Worm (Caenorhabditis elegans): ENCODE measurements around the gene W09D10.4.

W09D10.4 gene

DNA sequence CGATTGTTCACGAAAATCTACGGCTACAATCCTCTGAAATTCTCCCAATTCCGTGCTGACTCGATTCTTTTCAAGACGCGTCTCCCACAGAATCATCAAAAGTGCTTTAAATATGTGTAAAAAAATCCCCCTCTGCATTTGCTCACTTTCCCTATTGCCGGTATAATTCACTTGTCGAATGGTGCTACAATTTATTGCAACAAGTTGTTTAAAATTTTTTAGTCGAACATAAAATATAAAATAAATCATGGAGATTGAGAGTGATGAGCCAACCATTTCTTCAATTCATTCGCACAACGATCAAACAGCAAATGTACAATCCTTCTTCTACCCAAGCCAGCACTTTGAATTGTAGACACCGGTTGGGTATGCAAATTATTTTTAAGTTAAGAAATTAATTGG, 30.4 kb upstream of the W09D10.4 start:
- TF ChIP-seq pag-3 (tag; optimal IDR thresholded peaks at IDR 0.05; ENCODE audit: borderline replicate concordance): no peak
- TF ChIP-seq ceh-45 (GFP tag; IDR thresholded peaks at IDR 0.05): no peak
- no peak for TF ChIP-seq pax-1 (tag; optimal IDR thresholded peaks at IDR 0.05)
- TF ChIP-seq Y22D7AL.16 (tag; optimal IDR thresholded peaks at IDR 0.05): no peak
- TF ChIP-seq zip-5 (tag; optimal IDR thresholded peaks at IDR 0.05): no peak
- no peak for TF ChIP-seq T23F11.4 (GFP tag; optimal IDR thresholded peaks at IDR 0.05)
- TF ChIP-seq ahr-1 (tag; optimal IDR thresholded peaks at IDR 0.05): no peak
- TF ChIP-seq ceh-48 (tag; optimal IDR thresholded peaks at IDR 0.05): no peak
- TF ChIP-seq che-1 (tag; optimal IDR thresholded peaks at IDR 0.05): no peak
- TF ChIP-seq nfya-1 (tag; optimal IDR thresholded peaks at IDR 0.05): no peak
- no peak for TF ChIP-seq npax-4 (tag; optimal IDR thresholded peaks at IDR 0.05)
- no peak for TF ChIP-seq ceh-14 (tag; optimal IDR thresholded peaks at IDR 0.05)
- no peak for TF ChIP-seq dve-1 (tag; optimal IDR thresholded peaks at IDR 0.05)

DNA sequence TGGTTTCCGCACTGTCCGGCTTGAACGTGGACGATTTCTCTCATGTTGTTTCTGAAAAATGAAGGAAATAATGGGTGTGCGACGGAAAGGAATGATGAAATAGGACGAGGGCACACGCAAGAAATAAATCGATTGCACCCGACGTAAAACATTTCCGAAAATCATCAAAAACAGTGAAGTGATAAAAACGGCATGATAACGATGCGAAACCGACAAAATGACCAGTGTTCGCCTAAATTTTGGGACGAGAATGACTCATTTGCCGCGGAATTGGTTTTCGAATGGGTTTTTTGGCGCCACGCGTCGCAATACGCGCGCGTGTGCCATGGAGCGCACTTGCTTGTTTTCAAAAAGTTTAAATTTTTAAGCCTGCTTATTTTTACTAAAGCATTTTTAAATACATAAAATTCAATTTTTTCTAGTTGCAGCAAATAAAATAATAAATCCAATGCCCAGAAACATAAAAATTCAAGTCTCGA, 26.4 kb upstream of the W09D10.4 start, which contains the start of the genes tbb-1 and rib-2:
Gene tbb-1 (minus strand): TSS at position 51 of the 479 bp plus-strand sequence.
Gene rib-2 (plus strand): TSS at position 429 of the 479 bp plus-strand sequence.
- TF ChIP-seq npax-4 (tag; optimal IDR thresholded peaks at IDR 0.05) (no peak), ceh-30 (tag; optimal IDR thresholded peaks at IDR 0.05) (peak; percentile 32), elt-2 (tag; optimal IDR thresholded peaks at IDR 0.05) (peak; percentile 37), nfya-1 (tag; optimal IDR thresholded peaks at IDR 0.05) (peak; percentile 34), ceh-14 (tag; optimal IDR thresholded peaks at IDR 0.05) (peak; percentile 11), ceh-45 (GFP tag; IDR thresholded peaks at IDR 0.05) (no peak), gmeb-2 (tag; optimal IDR thresholded peaks at IDR 0.05) (no peak), ceh-24 (tag; optimal IDR thresholded peaks at IDR 0.05) (no peak), unc-42 (tag; optimal IDR thresholded peaks at IDR 0.05) (peak; percentile 31), sdc-2 (tag; optimal IDR thresholded peaks at IDR 0.05) (no peak), ceh-31 (tag; optimal IDR thresholded peaks at IDR 0.05) (peak; percentile 21), tbx-2 (tag; optimal IDR thresholded peaks at IDR 0.05) (peak; percentile 21), ceh-6 (GFP tag; optimal IDR thresholded peaks at IDR 0.05) (no peak), ceh-34 (tag; optimal IDR thresholded peaks at IDR 0.05) (peak; percentile 24)

ce11 chrIII:10740518-10740917, 24.5 kb upstream of the W09D10.4 start, which contains the start of gene K01G5.8:
Gene K01G5.8 (minus strand): TSS chrIII:10740772.
- TF ChIP-seq ceh-18 (tag; optimal IDR thresholded peaks at IDR 0.05) (no peak), ceh-24 (tag; optimal IDR thresholded peaks at IDR 0.05) (no peak), eyg-1 (tag; optimal IDR thresholded peaks at IDR 0.05) (no peak), ceh-9 (tag; optimal IDR thresholded peaks at IDR 0.05) (no peak), ceh-22 (tag; optimal IDR thresholded peaks at IDR 0.05) (no peak), pqm-1 (tag; optimal IDR thresholded peaks at IDR 0.05) (no peak), sox-2 (GFP tag; IDR thresholded peaks at IDR 0.05) (no peak), hlh-30 (tag; optimal IDR thresholded peaks at IDR 0.05; ENCODE audit: insufficient read depth) (no peak), C38D4.7 (GFP tag; optimal IDR thresholded peaks at IDR 0.05) (no peak), odd-2 (tag; optimal IDR thresholded peaks at IDR 0.05) (no peak), K09A11.1 (tag; optimal IDR thresholded peaks at IDR 0.05; ENCODE audit: insufficient read depth) (no peak), ref-2 (tag; optimal IDR thresholded peaks at IDR 0.05) (no peak), hlh-8 (tag; optimal IDR thresholded peaks at IDR 0.05) (no peak)

DNA sequence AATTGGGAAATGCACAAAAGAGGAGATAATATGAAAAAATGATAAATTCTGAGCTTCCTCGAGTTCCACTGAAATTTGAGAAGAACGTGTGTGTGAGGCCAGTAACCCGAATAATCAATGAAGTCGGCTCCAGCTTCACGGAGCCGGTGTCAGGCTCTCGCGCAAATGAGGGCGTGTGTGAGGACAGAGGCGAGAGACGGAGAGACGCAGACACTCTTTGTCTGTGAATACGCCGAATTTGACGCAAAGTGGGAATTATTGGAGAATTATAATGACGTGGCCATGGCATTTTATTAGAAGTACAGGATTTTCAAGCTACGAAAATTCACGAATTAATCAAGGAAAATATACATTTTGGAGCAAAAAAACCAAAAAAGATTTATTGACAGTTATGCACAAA, 23.9 kb upstream of the W09D10.4 start:
- TF ChIP-seq tbx-2 (tag; optimal IDR thresholded peaks at IDR 0.05) (peak; percentile 34), ceh-31 (tag; optimal IDR thresholded peaks at IDR 0.05) (peak; percentile 37), ceh-48 (tag; optimal IDR thresholded peaks at IDR 0.05) (peak; percentile 68), nfya-1 (tag; optimal IDR thresholded peaks at IDR 0.05) (peak; percentile 9), ama-1 (optimal IDR thresholded peaks at IDR 0.05) (peak; percentile 50), elt-2 (tag; optimal IDR thresholded peaks at IDR 0.05) (peak; percentile 12), ceh-34 (tag; optimal IDR thresholded peaks at IDR 0.05) (peak; percentile 78), unc-42 (tag; optimal IDR thresholded peaks at IDR 0.05) (peak; percentile 30), C38D4.7 (GFP tag; optimal IDR thresholded peaks at IDR 0.05) (no peak), F13H6.1 (tag; optimal IDR thresholded peaks at IDR 0.05) (no peak), ceh-19 (GFP tag; optimal IDR thresholded peaks at IDR 0.05) (no peak)
